Worm (Caenorhabditis elegans) whole organism, L4 larva: ENCODE data around the gene lpl-1.

ENCODE experiments used
- T20F7.1 ChIP-seq: fragments of 200-800 bp; sonication (Bioruptor generic); optimal IDR thresholded peaks from 2 replicates; lab custom pipeline; 2018; ENCODE audit warnings: mild to moderate bottlenecking, missing genetic modification characterization, missing compliant biosample characterization
- fkh-10 ChIP-seq: fragments of 150-350 bp; optimal IDR thresholded peaks from 2 replicates; lab custom pipeline; 2014; ENCODE audit warnings: missing biosample characterization, missing genetic modification reagents, missing genetic modification characterization
- lin-15B ChIP-seq: fragments of 150-350 bp; sonication (generic microtip); optimal IDR thresholded peaks from 3 replicates; lab custom pipeline; 2014; ENCODE audit warnings: missing biosample characterization, missing genetic modification characterization
- mdl-1 ChIP-seq, 2 experiments: fragments of 150-350 bp in 1 of 2; sonication (generic microtip) in 1 of 2; optimal IDR thresholded peaks; 2 replicates each; lab custom pipeline; 2014 to 2017; ENCODE audit warnings: missing biosample characterization in 2 of 2, missing genetic modification characterization in 2 of 2
- mep-1 ChIP-seq: fragments of 150-350 bp; sonication (generic microtip); optimal IDR thresholded peaks from 3 replicates; lab custom pipeline; 2014; ENCODE audit warnings: missing biosample characterization, missing genetic modification characterization
- nhr-237 ChIP-seq: sonication (generic microtip); optimal IDR thresholded peaks from 2 replicates; lab custom pipeline; 2017; ENCODE audit warnings: missing biosample characterization, missing genetic modification characterization
- nhr-25 ChIP-seq: sonication (generic microtip); optimal IDR thresholded peaks from 2 replicates; lab custom pipeline; 2017; ENCODE audit warnings: missing genetic modification characterization, mild to moderate bottlenecking, missing compliant biosample characterization, antibody characterized with exemption, moderate library complexity, borderline replicate concordance; ENCODE audit not compliant: insufficient read depth
- nhr-6 ChIP-seq: fragments of 150-350 bp; optimal IDR thresholded peaks from 2 replicates; lab custom pipeline; 2014; ENCODE audit warnings: missing biosample characterization, missing genetic modification characterization
- skn-1 ChIP-seq: fragments of 150-350 bp; optimal IDR thresholded peaks from 2 replicates; lab custom pipeline; 2014; ENCODE audit warnings: missing biosample characterization, missing genetic modification characterization
- snpc-4 ChIP-seq: fragments of 150-350 bp; optimal IDR thresholded peaks from 2 replicates; lab custom pipeline; 2014; ENCODE audit warnings: missing biosample characterization, missing genetic modification characterization
- ztf-11 ChIP-seq: fragments of 150-350 bp; optimal IDR thresholded peaks from 2 replicates; lab custom pipeline; 2014; ENCODE audit warnings: missing biosample characterization, missing genetic modification characterization

DNA sequence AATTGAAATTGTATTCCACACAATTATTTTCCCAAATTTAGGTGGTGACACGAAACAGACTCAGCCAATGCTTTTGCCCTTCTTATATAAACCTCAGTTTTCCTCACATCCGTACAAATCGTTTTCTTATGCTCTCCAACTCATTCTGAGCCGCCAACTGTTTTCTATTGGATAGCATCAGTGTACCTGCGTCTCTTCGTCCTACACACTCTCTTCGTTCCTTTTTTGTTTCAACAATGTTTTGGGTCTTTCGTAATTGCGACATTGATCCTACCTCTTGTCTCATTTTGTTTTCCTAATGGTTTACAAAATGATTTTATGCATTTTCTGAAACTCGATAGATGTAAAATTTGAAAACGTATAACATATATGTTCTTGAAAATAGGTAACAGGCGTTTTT is 14.5 kb downstream of the lpl-1 start:
- no peak for TF ChIP-seq ztf-11 (tag; lab: Kevin White, UChicago)
- TF ChIP-seq mep-1 (tag; lab: Kevin White, UChicago), result no peak
- no peak for TF ChIP-seq skn-1 (tag; lab: Kevin White, UChicago)
- no peak for TF ChIP-seq nhr-237 (tag; lab: Kevin White, UChicago)
- no peak for TF ChIP-seq mdl-1 (tag; optimal IDR thresholded peaks at IDR 0.05; lab: Kevin White, UChicago)
- TF ChIP-seq snpc-4, result no peak
- no peak for TF ChIP-seq nhr-25 (tag; lab: Kevin White, UChicago)
- no peak for TF ChIP-seq T20F7.1 (GFP tag; lab: Kevin White, UChicago)
- no peak for TF ChIP-seq lin-15B
- no peak for TF ChIP-seq nhr-6 (tag; lab: Kevin White, UChicago)
- no peak for TF ChIP-seq fkh-10 (GFP tag; lab: Kevin White, UChicago)
